Worm (Caenorhabditis elegans) whole organism, late embryonic: ENCODE results near the gene irld-39.

ENCODE experiments used
- C38D4.7 ChIP-seq: fragments of 200-800 bp; sonication (Bioruptor generic); optimal IDR thresholded peaks from 2 replicates; lab custom pipeline; 2018; ENCODE audit warnings: mild to moderate bottlenecking, missing genetic modification characterization, moderate library complexity, missing compliant biosample characterization
- ahr-1 ChIP-seq: sonication (generic microtip); optimal IDR thresholded peaks from 2 replicates; lab custom pipeline; 2016; ENCODE audit warnings: missing genetic modification characterization, missing compliant biosample characterization
- ama-1 ChIP-seq: fragments of 150-350 bp; optimal IDR thresholded peaks from 2 replicates; lab custom pipeline; 2014
- ceh-14 ChIP-seq: sonication (generic microtip); optimal IDR thresholded peaks from 2 replicates; lab custom pipeline; 2016; ENCODE audit warnings: missing genotype, missing genetic modification characterization, missing compliant biosample characterization
- ceh-19 ChIP-seq: fragments of 200-800 bp; sonication (Bioruptor generic); optimal IDR thresholded peaks from 2 replicates; lab custom pipeline; 2018; ENCODE audit warnings: mild to moderate bottlenecking, missing genetic modification characterization, missing compliant biosample characterization
- ceh-31 ChIP-seq: sonication (generic microtip); optimal IDR thresholded peaks from 2 replicates; lab custom pipeline; 2016; ENCODE audit warnings: missing genetic modification characterization, missing compliant biosample characterization
- ceh-45 ChIP-seq: fragments of 200-800 bp; sonication (Bioruptor generic); IDR thresholded peaks from 2 replicates; pipeline ENCODE4 v1.3.6; 2022; ENCODE audit warnings: missing genetic modification reagents, missing genetic modification characterization, missing compliant biosample characterization
- ceh-48 ChIP-seq: sonication (generic microtip); optimal IDR thresholded peaks from 2 replicates; lab custom pipeline; 2016; ENCODE audit warnings: missing genetic modification characterization, inconsistent platforms, missing compliant biosample characterization
- ceh-9 ChIP-seq: sonication (generic microtip); optimal IDR thresholded peaks from 2 replicates; lab custom pipeline; 2016; ENCODE audit warnings: mild to moderate bottlenecking, missing genetic modification characterization, inconsistent platforms, missing compliant biosample characterization
- dve-1 ChIP-seq: sonication (generic microtip); optimal IDR thresholded peaks from 2 replicates; lab custom pipeline; 2017; ENCODE audit warnings: antibody characterized with exemption, mild to moderate bottlenecking, missing genetic modification characterization, missing compliant biosample characterization
- elt-2 ChIP-seq: sonication (generic microtip); optimal IDR thresholded peaks from 2 replicates; lab custom pipeline; 2016; ENCODE audit warnings: missing genetic modification reagents, missing genetic modification characterization, missing compliant biosample characterization
- elt-4 ChIP-seq: sonication (generic microtip); optimal IDR thresholded peaks from 2 replicates; lab custom pipeline; 2016; ENCODE audit warnings: missing genetic modification characterization, missing compliant biosample characterization
- ets-4 ChIP-seq: sonication (generic microtip); optimal IDR thresholded peaks from 2 replicates; lab custom pipeline; 2016; ENCODE audit warnings: missing genetic modification characterization, missing compliant biosample characterization
- hlh-13 ChIP-seq: fragments of 200-800 bp; sonication (Bioruptor generic); optimal IDR thresholded peaks from 2 replicates; lab custom pipeline; 2018; ENCODE audit warnings: mild to moderate bottlenecking, missing genetic modification characterization, missing compliant biosample characterization
- hlh-30 ChIP-seq: sonication (generic microtip); optimal IDR thresholded peaks from 2 replicates; lab custom pipeline; 2017; ENCODE audit warnings: antibody characterized with exemption, missing genetic modification characterization, missing compliant biosample characterization; ENCODE audit not compliant: insufficient read depth
- hlh-8 ChIP-seq: sonication (generic microtip); optimal IDR thresholded peaks from 2 replicates; lab custom pipeline; 2016; ENCODE audit warnings: missing genotype, missing genetic modification characterization, missing compliant biosample characterization
- lim-6 ChIP-seq: sonication (generic microtip); optimal IDR thresholded peaks from 2 replicates; lab custom pipeline; 2016; ENCODE audit warnings: missing genetic modification characterization, missing compliant biosample characterization
- nfya-1 ChIP-seq: sonication (generic microtip); optimal IDR thresholded peaks from 2 replicates; lab custom pipeline; 2017; ENCODE audit warnings: missing genetic modification characterization, mild to moderate bottlenecking, missing compliant biosample characterization, antibody characterized with exemption, moderate library complexity
- nhr-11 ChIP-seq: fragments of 150-350 bp; optimal IDR thresholded peaks from 2 replicates; lab custom pipeline; 2014; ENCODE audit warnings: missing biosample characterization, missing genetic modification characterization
- npax-4 ChIP-seq: sonication (generic microtip); optimal IDR thresholded peaks from 2 replicates; lab custom pipeline; 2016; ENCODE audit warnings: missing genetic modification characterization, missing compliant biosample characterization
- odd-2 ChIP-seq: sonication (generic microtip); optimal IDR thresholded peaks from 2 replicates; lab custom pipeline; 2017; ENCODE audit warnings: antibody characterized with exemption, mild to moderate bottlenecking, missing genetic modification characterization, missing compliant biosample characterization
- pag-3 ChIP-seq: sonication (generic microtip); optimal IDR thresholded peaks from 2 replicates; lab custom pipeline; 2016; ENCODE audit warnings: missing compliant biosample characterization, missing genetic modification characterization, borderline replicate concordance
- pax-1 ChIP-seq: fragments of 150-350 bp; optimal IDR thresholded peaks from 2 replicates; lab custom pipeline; 2014; ENCODE audit warnings: missing biosample characterization, missing genetic modification characterization
- pha-2 ChIP-seq: sonication (generic microtip); optimal IDR thresholded peaks from 2 replicates; lab custom pipeline; 2017; ENCODE audit warnings: mild to moderate bottlenecking, missing genetic modification characterization, missing compliant biosample characterization
- pqm-1 ChIP-seq: sonication (generic microtip); optimal IDR thresholded peaks from 2 replicates; lab custom pipeline; 2016; ENCODE audit warnings: missing genetic modification characterization, missing compliant biosample characterization
- pros-1 ChIP-seq: fragments of 150-350 bp; optimal IDR thresholded peaks from 2 replicates; lab custom pipeline; 2014; ENCODE audit warnings: missing biosample characterization, missing genetic modification reagents, missing genetic modification characterization
- rnt-1 ChIP-seq: sonication (generic microtip); optimal IDR thresholded peaks from 2 replicates; lab custom pipeline; 2016; ENCODE audit warnings: missing genetic modification characterization, missing compliant biosample characterization
- sdc-2 ChIP-seq: sonication (generic microtip); optimal IDR thresholded peaks from 2 replicates; lab custom pipeline; 2016; ENCODE audit warnings: missing genotype, missing genetic modification characterization, missing compliant biosample characterization
- sox-2 ChIP-seq: fragments of 200-800 bp; sonication (Bioruptor generic); IDR thresholded peaks from 2 replicates; pipeline ENCODE4 v1.3.6; 2022; ENCODE audit warnings: missing genetic modification reagents, missing genetic modification characterization, missing compliant biosample characterization
- sox-4 ChIP-seq: sonication (generic microtip); optimal IDR thresholded peaks from 2 replicates; lab custom pipeline; 2017; ENCODE audit warnings: mild to moderate bottlenecking, missing genetic modification characterization, inconsistent platforms, missing compliant biosample characterization
- syd-9 ChIP-seq: sonication (generic microtip); optimal IDR thresholded peaks from 2 replicates; lab custom pipeline; 2016; ENCODE audit warnings: mild to moderate bottlenecking, missing genetic modification characterization, moderate library complexity, missing compliant biosample characterization
- tbx-2 ChIP-seq: sonication (generic microtip); optimal IDR thresholded peaks from 2 replicates; lab custom pipeline; 2016; ENCODE audit warnings: missing genetic modification characterization, missing compliant biosample characterization
- tbx-7 ChIP-seq: sonication (generic microtip); optimal IDR thresholded peaks from 2 replicates; lab custom pipeline; 2016; ENCODE audit warnings: missing genotype, missing genetic modification characterization, missing compliant biosample characterization
- unc-3 ChIP-seq, 2 experiments: fragments of 200-800 bp in 1 of 2; sonication (Bioruptor generic) in 1 of 2; sonication (generic microtip) in 1 of 2; conservative IDR thresholded peaks in 1 of 2; optimal IDR thresholded peaks in 1 of 2; 2 replicates each; pipeline versions ENCODE4 v1.3.6 to Lab custom; 2016 to 2022; ENCODE audit warnings: missing compliant biosample characterization in 2 of 2, missing genetic modification characterization in 2 of 2, missing genetic modification reagents in 1 of 2
- unc-42 ChIP-seq: sonication (generic microtip); optimal IDR thresholded peaks from 2 replicates; lab custom pipeline; 2016; ENCODE audit warnings: missing genotype, missing genetic modification characterization, missing compliant biosample characterization
- unc-55 ChIP-seq: sonication (generic microtip); optimal IDR thresholded peaks from 2 replicates; lab custom pipeline; 2017; ENCODE audit warnings: missing biosample characterization, missing genetic modification reagents, missing genetic modification characterization

Gene irld-39

DNA sequence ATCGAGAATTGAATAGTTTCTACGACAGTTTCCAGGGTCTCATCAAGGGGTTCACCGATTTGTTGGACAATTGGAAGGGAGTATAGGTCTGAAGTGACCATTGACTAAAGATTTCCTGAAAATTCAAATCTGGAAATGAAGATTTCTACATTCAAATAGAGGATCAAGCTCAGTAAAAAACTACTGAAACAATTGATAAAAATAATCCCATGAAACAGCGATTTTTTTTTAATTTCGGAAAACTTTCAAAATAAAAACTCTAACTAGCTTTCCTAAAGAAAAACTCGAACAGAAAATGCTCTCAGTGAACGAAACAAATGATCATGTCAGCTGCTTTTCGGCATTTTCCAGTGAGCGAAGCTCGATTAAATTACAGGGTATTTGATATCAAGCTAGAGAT, 11.4 kb upstream of the irld-39 start, which contains the start of gene srv-11:
TSS of gene srv-11 (minus strand) at position 101 of the 400 bp plus-strand sequence.
- TF ChIP-seq nhr-11 (tag; lab: Kevin White, UChicago) (no peak), elt-4 (tag; lab: Kevin White, UChicago) (no peak), C38D4.7 (GFP tag; lab: Kevin White, UChicago) (no peak), tbx-7 (no peak), rnt-1 (no peak), ceh-19 (GFP tag; lab: Kevin White, UChicago) (no peak), ceh-9 (tag; lab: Kevin White, UChicago) (no peak), ahr-1 (tag; lab: Kevin White, UChicago) (no peak), syd-9 (tag; lab: Kevin White, UChicago) (no peak), sox-2 (no peak), hlh-8 (tag; lab: Kevin White, UChicago) (no peak), ama-1 (lab: Kevin White, UChicago) (no peak)

DNA sequence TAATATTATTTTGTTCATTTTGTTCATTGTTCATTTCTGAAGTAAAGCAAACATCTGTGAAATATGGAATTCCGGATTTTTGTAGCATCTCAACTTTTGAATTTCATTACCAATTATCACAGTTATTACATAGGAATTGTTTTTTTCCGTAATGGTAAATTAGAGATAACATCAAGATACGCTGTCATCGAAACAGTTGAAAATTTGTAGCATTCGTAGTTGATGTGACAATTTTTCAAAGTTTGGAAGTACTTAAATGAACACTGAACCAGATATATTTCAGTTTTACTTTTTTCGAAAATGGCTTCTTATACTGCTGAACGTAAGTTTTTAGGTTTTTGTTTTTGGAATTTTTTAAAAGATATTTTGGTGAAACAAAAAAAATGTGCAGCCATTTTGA, 7.2 kb upstream of the irld-39 start, which contains the start of gene H25K10.4:
TSS of gene H25K10.4 (plus strand) at position 301 of the 400 bp plus-strand sequence.
- no peak for TF ChIP-seq hlh-30 (tag; lab: Kevin White, UChicago)
- TF ChIP-seq hlh-13 = no peak
- TF ChIP-seq sdc-2 (tag; lab: Kevin White, UChicago) = no peak
- TF ChIP-seq npax-4 (tag; lab: Kevin White, UChicago) = no peak
- no peak for TF ChIP-seq odd-2 (tag; lab: Kevin White, UChicago)

DNA sequence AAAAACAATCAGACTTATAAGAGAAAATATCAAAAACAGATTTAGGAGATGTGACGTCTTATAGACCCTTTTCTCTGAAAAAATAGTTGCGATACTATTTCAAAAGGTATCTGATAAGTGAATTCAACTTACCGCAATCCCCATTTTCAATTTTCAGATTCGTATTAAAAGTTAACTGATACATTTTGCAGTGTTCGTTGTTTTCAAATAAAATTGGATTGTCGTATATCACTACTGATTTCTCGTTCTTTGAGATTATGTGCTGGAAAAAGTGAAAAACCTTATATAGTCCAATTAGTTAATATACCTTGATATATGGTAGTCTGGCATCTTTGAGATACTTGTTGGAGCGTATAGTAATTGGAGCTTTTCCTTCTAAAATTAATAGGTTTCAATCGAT, 2.5 kb upstream of the irld-39 start:
- TF ChIP-seq hlh-30 (tag; lab: Kevin White, UChicago) (no peak), unc-55 (no peak), dve-1 (no peak), unc-3 (GFP tag; conservative IDR thresholded peaks at IDR 0.05; lab: Robert Waterston, UW) (no peak), unc-3 (tag; optimal IDR thresholded peaks at IDR 0.05; lab: Kevin White, UChicago) (no peak), unc-42 (tag; lab: Kevin White, UChicago) (no peak), sox-4 (tag; lab: Kevin White, UChicago) (no peak), ceh-19 (GFP tag; lab: Kevin White, UChicago) (no peak), nfya-1 (tag; lab: Kevin White, UChicago) (no peak)

DNA sequence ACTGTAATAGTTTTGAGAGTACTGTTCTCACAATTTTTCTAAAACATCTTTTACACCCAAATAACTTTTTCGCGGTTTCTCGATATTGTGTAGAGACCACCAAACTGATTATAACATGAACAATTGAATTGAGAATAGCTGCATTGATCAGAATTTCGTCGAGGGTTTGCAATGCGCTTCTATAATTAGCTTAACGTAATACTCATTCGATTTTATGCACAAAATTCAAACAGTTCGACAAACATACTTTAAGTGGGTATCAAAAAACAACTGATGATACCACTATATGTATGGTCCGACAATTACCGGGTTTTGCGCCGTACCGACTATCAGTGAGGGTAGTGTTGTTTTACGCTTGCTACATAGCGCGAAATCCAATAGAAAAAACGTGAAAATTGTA, 3.9 kb downstream of the irld-39 start:
- TF ChIP-seq pqm-1 (tag; lab: Kevin White, UChicago) (no peak), sdc-2 (tag; lab: Kevin White, UChicago) (no peak), pros-1 (no peak), lim-6 (tag; lab: Kevin White, UChicago) (no peak), pax-1 (tag; lab: Kevin White, UChicago) (no peak), npax-4 (tag; lab: Kevin White, UChicago) (no peak), ceh-31 (tag; lab: Kevin White, UChicago) (no peak), elt-2 (tag; lab: Kevin White, UChicago) (no peak), elt-4 (tag; lab: Kevin White, UChicago) (no peak), ceh-14 (tag; lab: Kevin White, UChicago) (no peak), pag-3 (tag; lab: Kevin White, UChicago) (no peak), ets-4 (tag; lab: Kevin White, UChicago) (no peak), pha-2 (tag; lab: Kevin White, UChicago) (no peak), unc-42 (tag; lab: Kevin White, UChicago) (no peak), nfya-1 (tag; lab: Kevin White, UChicago) (no peak), tbx-2 (tag; lab: Kevin White, UChicago) (no peak), dve-1 (no peak), ceh-48 (tag; lab: Kevin White, UChicago) (no peak), ceh-45 (GFP tag; lab: Robert Waterston, UW) (no peak)
